Fruit fly (Drosophila melanogaster): ENCODE measurements around the gene Cmpk.

DNA sequence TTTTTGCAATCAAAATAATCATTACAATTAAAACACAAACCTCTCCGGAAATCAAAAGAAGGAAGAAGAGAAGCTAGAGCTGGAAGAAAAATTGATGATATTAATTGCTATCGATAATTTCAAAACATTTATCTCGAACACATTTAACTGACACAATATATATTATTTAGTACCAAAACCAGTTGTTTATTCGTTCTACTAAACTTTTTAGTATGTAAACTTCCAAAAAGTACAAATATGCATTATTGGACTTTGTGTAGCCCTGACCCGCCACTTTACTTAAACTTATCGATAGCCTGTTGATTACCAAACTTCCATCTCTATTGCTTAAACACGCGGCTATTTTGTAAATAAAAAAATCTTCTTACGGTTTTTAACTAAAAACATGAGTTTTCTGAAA, 4.0 kb upstream of the Cmpk start, which contains the start of the genes RpL34a and Trmt61:
- TF ChIP-seq CG8478 (optimal IDR thresholded peaks at IDR 0.05) (no peak), CTCF (optimal IDR thresholded peaks at IDR 0.05) (no peak)

Data from S2 (cell line).